Worm (Caenorhabditis elegans): Measurements from ENCODE around the gene nish-1.

Gene nish-1

DNA sequence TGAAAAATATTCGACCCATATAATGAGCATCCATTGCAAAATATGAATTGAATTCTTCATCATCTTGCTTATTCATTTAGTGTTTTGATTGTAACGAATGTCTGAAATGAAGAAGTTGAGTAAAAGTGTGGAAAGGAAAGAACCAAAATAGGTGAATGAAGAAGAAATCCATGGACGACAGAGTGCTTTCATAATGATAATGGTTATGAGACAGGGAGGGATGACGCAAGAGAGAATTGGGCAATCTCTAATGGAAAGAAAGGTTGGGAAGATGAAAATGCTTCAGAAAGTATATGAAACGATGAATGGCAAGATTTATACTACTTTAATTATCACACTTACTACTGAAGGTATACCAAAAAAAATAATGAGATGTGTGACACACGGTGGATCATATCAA lies 40.2 kb downstream of the nish-1 start, which contains the start of gene ZK596.3:
TSS of gene ZK596.3 (minus strand) at position 101 of the 400 bp plus-strand sequence.
- TF ChIP-seq pha-4 (tag; optimal IDR thresholded peaks at IDR 0.05) (no peak), M03D4.4 (tag; optimal IDR thresholded peaks at IDR 0.05) (no peak), unc-62 (GFP tag; optimal IDR thresholded peaks at IDR 0.05) (no peak), nhr-76 (tag; optimal IDR thresholded peaks at IDR 0.05) (no peak)

DNA sequence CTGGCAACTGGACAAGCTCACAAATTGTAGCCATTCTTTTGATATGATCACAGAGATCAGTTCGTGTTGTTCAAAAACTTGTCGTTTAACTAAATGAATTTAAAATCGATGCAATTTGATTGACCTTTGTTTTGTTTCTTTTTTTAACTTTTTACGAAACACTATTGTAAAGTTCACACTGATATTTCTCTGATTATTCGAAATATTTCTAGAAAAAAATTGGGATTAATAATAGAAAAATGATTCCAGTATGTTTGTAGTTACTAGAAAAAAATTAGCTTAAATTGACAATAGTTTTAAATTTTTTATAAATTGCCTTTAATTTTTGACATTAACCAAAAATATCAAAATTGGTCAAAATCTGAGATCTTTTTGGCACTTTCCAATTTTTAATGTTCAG lies 45.1 kb downstream of the nish-1 start, which contains the start of gene ZK596.2:
TSS of gene ZK596.2 (minus strand) at position 101 of the 400 bp plus-strand sequence.
- TF ChIP-seq flh-1 (GFP tag; optimal IDR thresholded peaks at IDR 0.05): no peak
- TF ChIP-seq mep-1 (tag; optimal IDR thresholded peaks at IDR 0.05): no peak
- TF ChIP-seq ceh-39 (tag; optimal IDR thresholded peaks at IDR 0.05): no peak
- no peak for TF ChIP-seq nhr-237 (tag; optimal IDR thresholded peaks at IDR 0.05)
- no peak for TF ChIP-seq ceh-43 (GFP tag; optimal IDR thresholded peaks at IDR 0.05)
- TF ChIP-seq drap-1 (GFP tag; optimal IDR thresholded peaks at IDR 0.05): no peak
- TF ChIP-seq zip-8 (tag; optimal IDR thresholded peaks at IDR 0.05): no peak

DNA sequence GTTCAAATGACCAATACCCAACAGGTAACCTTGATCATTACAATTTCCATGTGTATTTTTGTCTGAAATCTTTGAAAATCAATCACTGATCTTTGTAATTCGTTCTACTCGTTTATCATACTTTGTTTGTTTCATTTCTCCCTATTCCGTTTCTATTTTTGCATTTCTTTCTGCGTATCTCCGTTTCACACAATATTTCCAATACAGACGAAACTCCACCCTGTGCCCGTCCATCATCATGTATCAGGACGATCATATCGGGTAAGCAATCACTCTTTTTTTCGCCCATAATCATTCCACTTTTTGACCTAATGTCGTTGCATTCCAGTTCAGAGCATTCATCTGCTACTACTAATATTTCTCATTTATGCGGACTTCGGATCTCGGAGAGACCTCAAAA lies 45.6 kb downstream of the nish-1 start, which contains the start of gene pyk-2:
TSS of gene pyk-2 (plus strand) at position 206 of the 400 bp plus-strand sequence.
- TF ChIP-seq hlh-1 (tag; optimal IDR thresholded peaks at IDR 0.05) (no peak), M03D4.4 (tag; optimal IDR thresholded peaks at IDR 0.05) (no peak), ztf-11 (tag; optimal IDR thresholded peaks at IDR 0.05) (no peak)

DNA sequence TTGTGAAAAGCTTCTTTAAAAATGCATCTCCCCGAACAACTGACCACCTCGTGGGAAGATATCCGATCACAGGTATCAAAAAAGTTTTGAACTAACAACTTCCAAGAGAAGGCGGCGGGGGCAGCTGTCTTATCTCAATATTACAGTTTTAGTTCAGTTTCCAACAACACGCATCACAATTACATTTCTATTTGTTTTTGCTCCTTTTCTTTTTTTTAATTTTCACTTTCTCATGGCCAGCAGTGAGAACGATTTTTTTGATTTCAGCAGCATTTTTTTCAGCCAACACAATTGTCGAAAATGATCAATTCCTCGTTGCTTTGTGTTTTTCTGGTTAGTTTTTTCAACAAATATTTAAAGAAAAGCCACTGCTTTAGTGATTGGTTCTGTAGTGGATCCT lies 49.0 kb downstream of the nish-1 start, which contains the start of gene ZK593.2:
TSS of gene ZK593.2 (plus strand) at position 301 of the 400 bp plus-strand sequence.
- TF ChIP-seq nhr-28 (tag; optimal IDR thresholded peaks at IDR 0.05) (no peak), bed-3 (GFP tag; optimal IDR thresholded peaks at IDR 0.05) (no peak), sem-2 (GFP tag; optimal IDR thresholded peaks at IDR 0.05) (no peak), snpc-4 (tag; optimal IDR thresholded peaks at IDR 0.05) (no peak), drap-1 (GFP tag; optimal IDR thresholded peaks at IDR 0.05) (no peak), sptf-1 (tag; optimal IDR thresholded peaks at IDR 0.05) (no peak), lsy-2 (tag; optimal IDR thresholded peaks at IDR 0.05) (no peak), elt-3 (tag; optimal IDR thresholded peaks at IDR 0.05) (no peak), ham-2 (GFP tag; optimal IDR thresholded peaks at IDR 0.05) (no peak), nhr-76 (tag; optimal IDR thresholded peaks at IDR 0.05) (no peak), tbx-8 (GFP tag; optimal IDR thresholded peaks at IDR 0.05) (no peak), nhr-237 (tag; optimal IDR thresholded peaks at IDR 0.05) (no peak), nhr-2 (tag; optimal IDR thresholded peaks at IDR 0.05) (no peak)

DNA sequence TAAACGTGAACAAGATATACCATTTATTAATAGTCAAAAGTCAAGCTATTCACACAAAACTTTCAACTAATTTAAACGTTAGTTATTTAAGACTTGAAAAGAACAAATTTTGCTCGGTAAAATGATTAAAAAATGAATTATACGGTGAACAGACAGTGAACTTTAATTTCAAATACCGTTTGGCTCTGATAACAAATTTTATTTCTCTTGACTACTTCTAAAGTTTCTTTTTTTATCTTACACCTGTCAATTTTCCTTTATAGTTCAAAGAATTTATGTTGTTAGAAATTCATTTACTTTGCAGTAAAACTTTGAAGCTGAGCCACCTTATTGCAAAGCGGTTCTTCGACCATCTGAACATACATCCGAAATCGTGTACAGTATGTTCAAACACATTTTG lies 51.3 kb downstream of the nish-1 start, which contains the start of gene ZK593.3:
TSS of gene ZK593.3 (plus strand) at position 301 of the 400 bp plus-strand sequence.
- no peak for TF ChIP-seq bed-3 (GFP tag; optimal IDR thresholded peaks at IDR 0.05)
- TF ChIP-seq ces-1 (GFP tag; optimal IDR thresholded peaks at IDR 0.05): no peak
- TF ChIP-seq hlh-1 (tag; optimal IDR thresholded peaks at IDR 0.05): no peak

DNA sequence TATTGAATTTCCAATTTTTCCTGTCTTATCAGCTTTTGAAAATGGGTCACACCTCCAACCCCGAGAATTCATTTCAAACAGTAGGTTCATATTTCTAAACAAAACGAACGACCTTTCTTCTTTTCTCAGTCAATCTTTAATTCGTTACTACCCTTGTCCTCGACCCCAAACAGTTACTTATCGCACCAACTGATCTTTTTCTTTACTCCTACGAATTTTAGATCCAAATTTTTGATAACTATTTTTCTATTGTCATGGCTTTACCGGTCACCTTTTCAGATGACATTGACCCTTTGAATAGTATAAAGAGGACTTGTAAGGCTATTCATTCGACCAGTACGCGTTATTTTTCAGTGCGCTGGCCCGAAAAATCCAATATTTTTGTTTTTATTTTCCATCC lies 52.0 kb downstream of the nish-1 start:
- TF ChIP-seq pha-4 (tag; optimal IDR thresholded peaks at IDR 0.05) (no peak), unc-39 (tag; optimal IDR thresholded peaks at IDR 0.05) (no peak), unc-120 (tag; optimal IDR thresholded peaks at IDR 0.05; ENCODE audit: poor library complexity, severe bottlenecking) (no peak), ceh-43 (GFP tag; optimal IDR thresholded peaks at IDR 0.05) (no peak), ceh-39 (tag; optimal IDR thresholded peaks at IDR 0.05) (no peak), mep-1 (tag; optimal IDR thresholded peaks at IDR 0.05) (no peak), nhr-76 (tag; optimal IDR thresholded peaks at IDR 0.05) (no peak), mab-5 (tag; optimal IDR thresholded peaks at IDR 0.05) (no peak), nhr-237 (tag; optimal IDR thresholded peaks at IDR 0.05) (no peak), blmp-1 (tag; optimal IDR thresholded peaks at IDR 0.05) (no peak), lsy-2 (tag; optimal IDR thresholded peaks at IDR 0.05) (no peak), bed-3 (GFP tag; optimal IDR thresholded peaks at IDR 0.05) (no peak)

DNA sequence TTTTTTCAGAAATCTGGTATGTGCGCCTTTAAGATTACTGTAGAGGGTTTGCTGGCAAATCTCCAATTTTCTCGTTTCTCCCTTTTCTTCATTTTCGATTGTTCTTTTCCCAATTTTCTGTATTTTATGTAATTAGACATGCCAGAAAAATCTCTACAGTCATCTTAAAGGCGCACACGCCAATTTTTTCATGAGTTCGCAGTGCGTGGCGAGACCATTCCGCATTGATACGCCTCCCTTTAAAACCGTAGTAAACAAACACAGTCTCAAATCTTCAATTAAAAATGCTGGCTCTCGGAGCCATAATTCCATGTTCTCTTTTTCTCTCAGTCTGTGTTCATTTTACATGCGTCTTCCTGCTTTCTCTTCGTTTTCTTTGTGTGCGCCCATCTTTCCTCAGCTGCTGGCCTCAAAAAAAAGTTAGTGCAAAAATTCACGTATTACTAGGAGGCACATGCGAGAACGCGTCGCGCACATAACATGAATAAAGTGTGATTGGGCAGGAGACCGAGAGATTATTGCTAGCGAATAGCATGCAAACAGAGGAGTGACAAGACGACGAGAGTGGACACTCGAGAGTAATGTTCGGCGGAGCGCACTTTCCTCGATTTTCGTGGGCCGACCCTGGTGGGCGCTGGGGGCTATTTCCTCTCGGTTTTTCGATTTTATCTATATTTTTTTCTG lies 54.9 kb downstream of the nish-1 start:
- TF ChIP-seq hlh-1 (tag; optimal IDR thresholded peaks at IDR 0.05) (peak; percentile 45), ces-1 (GFP tag; optimal IDR thresholded peaks at IDR 0.05) (peak; percentile 79), zip-8 (tag; optimal IDR thresholded peaks at IDR 0.05) (no peak), unc-62 (GFP tag; optimal IDR thresholded peaks at IDR 0.05) (peak; percentile 14), lsy-2 (tag; optimal IDR thresholded peaks at IDR 0.05) (peak; percentile 21), nhr-12 (tag; optimal IDR thresholded peaks at IDR 0.05) (no peak), snpc-4 (tag; optimal IDR thresholded peaks at IDR 0.05) (no peak), elt-1 (tag; optimal IDR thresholded peaks at IDR 0.05; ENCODE audit: borderline replicate concordance, insufficient read depth) (peak; percentile 27), mls-2 (tag; optimal IDR thresholded peaks at IDR 0.05) (peak; percentile 48), unc-39 (tag; optimal IDR thresholded peaks at IDR 0.05) (no peak), mep-1 (tag; optimal IDR thresholded peaks at IDR 0.05) (peak; percentile 40), ceh-39 (tag; optimal IDR thresholded peaks at IDR 0.05) (peak; percentile 32), unc-120 (tag; optimal IDR thresholded peaks at IDR 0.05; ENCODE audit: poor library complexity, severe bottlenecking) (peak; percentile 13), nhr-237 (tag; optimal IDR thresholded peaks at IDR 0.05) (peak; percentile 20), mab-5 (tag; optimal IDR thresholded peaks at IDR 0.05) (no peak), pha-4 (tag; optimal IDR thresholded peaks at IDR 0.05) (peak; percentile 39), M03D4.4 (tag; optimal IDR thresholded peaks at IDR 0.05) (peak; percentile 30)
